Worm (Caenorhabditis elegans) whole organism, L1 larva: ENCODE data around the gene bath-47.

Experiments
- C04F5.9 ChIP-seq: sonication (generic microtip); optimal IDR thresholded peaks from 2 replicates; lab custom pipeline; 2016; ENCODE audit warnings: missing genetic modification characterization, missing compliant biosample characterization
- C34B4.2 ChIP-seq: sonication (generic microtip); optimal IDR thresholded peaks from 2 replicates; lab custom pipeline; 2017; ENCODE audit warnings: mild to moderate bottlenecking, missing genetic modification characterization, missing compliant biosample characterization
- aly-2 ChIP-seq: fragments of 150-350 bp; optimal IDR thresholded peaks from 2 replicates; lab custom pipeline; 2014; ENCODE audit warnings: missing biosample characterization, missing genetic modification characterization
- ceh-82 ChIP-seq, 3 experiments: fragments of 150-350 bp in 1 of 3; sonication (generic microtip) in 2 of 3; optimal IDR thresholded peaks; 2 replicates each; lab custom pipeline; 2014 to 2017; ENCODE audit warnings: missing biosample characterization in 3 of 3, missing genetic modification characterization in 3 of 3
- dpl-1 ChIP-seq, 3 experiments: fragments of 150-350 bp in 2 of 3; sonication (generic microtip) in 1 of 3; optimal IDR thresholded peaks; 2 replicates each; lab custom pipeline; 2014 to 2017; ENCODE audit warnings: missing biosample characterization in 3 of 3, missing genetic modification characterization in 3 of 3, missing genetic modification reagents in 3 of 3
- elt-2 ChIP-seq: sonication (generic microtip); optimal IDR thresholded peaks from 2 replicates; lab custom pipeline; 2016; ENCODE audit warnings: missing genetic modification characterization, mild to moderate bottlenecking, inconsistent platforms, missing compliant biosample characterization, missing genetic modification reagents
- tbx-2 ChIP-seq: sonication (generic microtip); optimal IDR thresholded peaks from 2 replicates; lab custom pipeline; 2016; ENCODE audit warnings: missing genetic modification characterization, missing compliant biosample characterization
- unc-130 ChIP-seq: fragments of 150-350 bp; optimal IDR thresholded peaks from 2 replicates; lab custom pipeline; 2017; ENCODE audit warnings: missing biosample characterization, missing genetic modification characterization, inconsistent platforms
- vab-15 ChIP-seq: sonication (generic microtip); optimal IDR thresholded peaks from 2 replicates; lab custom pipeline; 2017; ENCODE audit warnings: missing genotype, mild to moderate bottlenecking, missing genetic modification characterization, missing compliant biosample characterization
- ztf-11 ChIP-seq, 2 experiments: sonication (generic microtip); optimal IDR thresholded peaks; 2 replicates each; lab custom pipeline; 2016 to 2017; ENCODE audit warnings: missing genetic modification characterization in 2 of 2, missing biosample characterization in 1 of 2, missing compliant biosample characterization in 1 of 2

ce11 chrII:1589845-1590244, 11.8 kb upstream of the bath-47 start, which contains the start of gene T07H3.7:
- TF ChIP-seq aly-2 (tag; lab: Kevin White, UChicago) (no peak), C04F5.9 (tag; lab: Kevin White, UChicago) (no peak), ceh-82 (tag; optimal IDR thresholded peaks at IDR 0.05; lab: Kevin White, UChicago) (no peak), tbx-2 (tag; lab: Kevin White, UChicago) (no peak), dpl-1 (GFP tag; optimal IDR thresholded peaks at IDR 0.05; lab: Kevin White, UChicago) (no peak), C34B4.2 (tag; lab: Kevin White, UChicago) (no peak), elt-2 (tag; lab: Kevin White, UChicago) (no peak), unc-130 (tag; lab: Kevin White, UChicago) (no peak), vab-15 (tag; lab: Kevin White, UChicago) (no peak), ztf-11 (tag; optimal IDR thresholded peaks at IDR 0.05; lab: Kevin White, UChicago) (no peak)
